Fruit fly (Drosophila melanogaster) whole organism, pupa: Measurements from ENCODE around the gene CG42269.

Experiments used
- CG14655 ChIP-seq: fragments of 200-800 bp; sonication (Bioruptor generic); optimal IDR thresholded peaks from 3 replicates; lab custom pipeline; 2017; ENCODE audit warnings: mild to moderate bottlenecking, missing biosample characterization, missing genetic modification reagents, missing genetic modification characterization
- CG15710 ChIP-seq: fragments of 200-800 bp; sonication (Bioruptor generic); optimal IDR thresholded peaks from 2 replicates; lab custom pipeline; 2018; ENCODE audit warnings: missing biosample characterization, mild to moderate bottlenecking, missing genetic modification characterization, moderate library complexity
- CG17806 ChIP-seq: fragments of 200-800 bp; sonication (Bioruptor generic); optimal IDR thresholded peaks from 2 replicates; lab custom pipeline; 2018; ENCODE audit warnings: missing biosample characterization, mild to moderate bottlenecking, missing genetic modification characterization, moderate library complexity
- CG32121 ChIP-seq: fragments of 200-800 bp; sonication (Bioruptor generic); IDR thresholded peaks from 2 replicates; pipeline ENCODE4 v1.3.6; 2022; ENCODE audit warnings: missing biosample characterization, missing genetic modification characterization
- CG34367 ChIP-seq: fragments of 200-800 bp; sonication (Bioruptor generic); optimal IDR thresholded peaks from 2 replicates; lab custom pipeline; 2018; ENCODE audit warnings: missing biosample characterization, mild to moderate bottlenecking, missing genetic modification characterization
- CG4496 ChIP-seq: fragments of 200-800 bp; sonication (Bioruptor generic); IDR thresholded peaks from 3 replicates; pipeline ENCODE4 v1.3.6; 2022; ENCODE audit warnings: missing biosample characterization, missing genetic modification characterization
- CG8159 ChIP-seq: fragments of 200-800 bp; sonication (Bioruptor generic); optimal IDR thresholded peaks from 3 replicates; lab custom pipeline; 2018; ENCODE audit warnings: missing biosample characterization, mild to moderate bottlenecking, missing genetic modification characterization, moderate library complexity
- CG9948 ChIP-seq: fragments of 200-800 bp; sonication (Bioruptor generic); optimal IDR thresholded peaks from 2 replicates; lab custom pipeline; 2018; ENCODE audit warnings: missing biosample characterization, mild to moderate bottlenecking, missing genetic modification characterization, moderate library complexity
- EcR ChIP-seq: fragments of 200-800 bp; sonication (Bioruptor generic); optimal IDR thresholded peaks from 3 replicates; lab custom pipeline; 2019; ENCODE audit warnings: missing biosample characterization, missing genetic modification characterization, mild to moderate bottlenecking, moderate library complexity, missing genetic modification reagents
- Ets98B ChIP-seq: fragments of 200-800 bp; sonication (Bioruptor generic); IDR thresholded peaks from 2 replicates; pipeline ENCODE4 v1.3.6; 2022; ENCODE audit warnings: missing biosample characterization, missing genetic modification characterization
- Pif1A ChIP-seq: fragments of 200-800 bp; sonication (Bioruptor generic); optimal IDR thresholded peaks from 3 replicates; lab custom pipeline; 2016; ENCODE audit warnings: missing biosample characterization, missing genetic modification characterization
- gl ChIP-seq: fragments of 200-800 bp; sonication (Bioruptor generic); optimal IDR thresholded peaks from 2 replicates; lab custom pipeline; 2018; ENCODE audit warnings: missing biosample characterization, mild to moderate bottlenecking, missing genetic modification characterization

dm6 chr3L:6103658-6104057 lies 37.6 kb downstream of the CG42269 start:
- no peak for TF ChIP-seq CG17806 (tag; lab: Kevin White, UChicago)
- no peak for TF ChIP-seq CG14655 (GFP tag; lab: Kevin White, UChicago)
- TF ChIP-seq CG8159 (tag; lab: Kevin White, UChicago) = no peak
- no peak for TF ChIP-seq CG9948
- TF ChIP-seq CG15710 = no peak
- no peak for TF ChIP-seq CG4496 (GFP tag; lab: Robert Waterston, UW)
- no peak for TF ChIP-seq CG32121 (GFP tag; lab: Robert Waterston, UW)
- no peak for TF ChIP-seq gl (tag; lab: Kevin White, UChicago)
- TF ChIP-seq EcR (GFP tag; lab: Kevin White, UChicago) = no peak
- no peak for TF ChIP-seq Pif1A (GFP tag; lab: Kevin White, UChicago)
- no peak for TF ChIP-seq CG34367 (tag; lab: Kevin White, UChicago)
- no peak for TF ChIP-seq Ets98B
